Fruit fly (Drosophila melanogaster): ENCODE results near the gene CG32727.

- no peak for TF ChIP-seq Mnt (GFP tag; optimal IDR thresholded peaks at IDR 0.05)
- no peak for TF ChIP-seq cic (GFP tag; optimal IDR thresholded peaks at IDR 0.05)
- TF ChIP-seq CG11617 (GFP tag; optimal IDR thresholded peaks at IDR 0.05): no peak
- no peak for TF ChIP-seq cnc (optimal IDR thresholded peaks at IDR 0.05)
- no peak for TF ChIP-seq Clk (GFP tag; optimal IDR thresholded peaks at IDR 0.05)
These were observed 44.9 kb downstream of the CG32727 start, which contains the start of gene CG11368 for dm6 chrX:7451909-7452308.
